Worm (Caenorhabditis elegans) whole organism, L3 larva: ENCODE data around the gene K03H1.9.

Experiments used
- ama-1 ChIP-seq: fragments of 150-350 bp; optimal IDR thresholded peaks from 2 replicates; lab custom pipeline; 2018
- ceh-82 ChIP-seq: fragments of 150-350 bp; optimal IDR thresholded peaks from 2 replicates; lab custom pipeline; 2014; ENCODE audit warnings: missing biosample characterization, missing genetic modification characterization
- elt-3 ChIP-seq, 3 experiments: fragments of 150-350 bp in 1 of 3; sonication (generic microtip) in 2 of 3; optimal IDR thresholded peaks; 2 replicates in 2 of 3; 4 replicates in 1 of 3; lab custom pipeline; 2014 to 2017; ENCODE audit warnings: missing biosample characterization in 3 of 3, missing genetic modification characterization in 3 of 3
- fkh-10 ChIP-seq: sonication (generic microtip); optimal IDR thresholded peaks from 2 replicates; lab custom pipeline; 2017; ENCODE audit warnings: missing biosample characterization, missing genetic modification reagents, missing genetic modification characterization
- fos-1 ChIP-seq: fragments of 150-350 bp; optimal IDR thresholded peaks from 2 replicates; lab custom pipeline; 2014; ENCODE audit warnings: missing biosample characterization, missing genetic modification characterization
- jun-1 ChIP-seq: fragments of 150-350 bp; optimal IDR thresholded peaks from 2 replicates; lab custom pipeline; 2014; ENCODE audit warnings: missing biosample characterization, missing genetic modification reagents, missing genetic modification characterization
- lin-39 ChIP-seq: fragments of 150-350 bp; optimal IDR thresholded peaks from 2 replicates; lab custom pipeline; 2018; ENCODE audit warnings: missing biosample characterization, missing genetic modification reagents, missing genetic modification characterization
- mml-1 ChIP-seq: fragments of 150-350 bp; sonication (generic microtip); optimal IDR thresholded peaks from 3 replicates; lab custom pipeline; 2014; ENCODE audit warnings: missing biosample characterization, missing genetic modification characterization
- nhr-11 ChIP-seq: fragments of 150-350 bp; optimal IDR thresholded peaks from 2 replicates; lab custom pipeline; 2014; ENCODE audit warnings: missing biosample characterization, missing genetic modification characterization
- nhr-76 ChIP-seq: fragments of 150-350 bp; sonication (generic microtip); optimal IDR thresholded peaks from 5 replicates; lab custom pipeline; 2014; ENCODE audit warnings: missing biosample characterization, missing genetic modification characterization
- skn-1 ChIP-seq: fragments of 150-350 bp; optimal IDR thresholded peaks from 2 replicates; lab custom pipeline; 2014; ENCODE audit warnings: missing biosample characterization, missing genetic modification characterization
- snpc-4 ChIP-seq: fragments of 150-350 bp; optimal IDR thresholded peaks from 2 replicates; lab custom pipeline; 2014; ENCODE audit warnings: missing biosample characterization, missing genetic modification characterization
- unc-39 ChIP-seq: sonication (generic microtip); optimal IDR thresholded peaks from 4 replicates; lab custom pipeline; 2017; ENCODE audit warnings: missing biosample characterization, missing genetic modification characterization

- TF ChIP-seq fkh-10 (GFP tag; lab: Kevin White, UChicago): no peak
- TF ChIP-seq ceh-82: no peak
- TF ChIP-seq ama-1 (lab: Kevin White, UChicago): no peak
- TF ChIP-seq snpc-4 (tag; lab: Kevin White, UChicago): no peak
- no peak for TF ChIP-seq nhr-11
- no peak for TF ChIP-seq unc-39 (tag; lab: Kevin White, UChicago)
- TF ChIP-seq lin-39 (tag; lab: Kevin White, UChicago): no peak
- no peak for TF ChIP-seq mml-1
- no peak for TF ChIP-seq skn-1 (tag; lab: Kevin White, UChicago)
- TF ChIP-seq nhr-76: no peak
- no peak for TF ChIP-seq elt-3 (tag; optimal IDR thresholded peaks at IDR 0.05; lab: Kevin White, UChicago)
- no peak for TF ChIP-seq fos-1
- TF ChIP-seq jun-1 (tag; lab: Kevin White, UChicago): no peak
These were observed 41.6 kb downstream of the K03H1.9 start for ce11 chrIII:9899720-9900119.
